Worm (Caenorhabditis elegans) whole organism, L3 larva: ENCODE measurements around the gene B0361.4.

Experiments
- ceh-9 ChIP-seq: sonication (generic microtip); optimal IDR thresholded peaks from 2 replicates; lab custom pipeline; 2018; ENCODE audit warnings: missing biosample characterization, missing genetic modification characterization
- daf-12 ChIP-seq: fragments of 150-350 bp; optimal IDR thresholded peaks from 2 replicates; lab custom pipeline; 2014; ENCODE audit warnings: missing biosample characterization, missing genetic modification reagents, missing genetic modification characterization
- elt-1 ChIP-seq: fragments of 150-350 bp; optimal IDR thresholded peaks from 2 replicates; lab custom pipeline; 2014; ENCODE audit warnings: missing biosample characterization, missing genetic modification characterization
- fos-1 ChIP-seq: fragments of 150-350 bp; optimal IDR thresholded peaks from 2 replicates; lab custom pipeline; 2014; ENCODE audit warnings: missing biosample characterization, missing genetic modification characterization
- lin-39 ChIP-seq: fragments of 150-350 bp; optimal IDR thresholded peaks from 2 replicates; lab custom pipeline; 2018; ENCODE audit warnings: missing biosample characterization, missing genetic modification reagents, missing genetic modification characterization
- pqm-1 ChIP-seq: fragments of 150-350 bp; optimal IDR thresholded peaks from 2 replicates; lab custom pipeline; 2017; ENCODE audit warnings: missing biosample characterization, missing genetic modification characterization, inconsistent platforms
- tbx-2 ChIP-seq: sonication (generic microtip); optimal IDR thresholded peaks from 2 replicates; lab custom pipeline; 2016; ENCODE audit warnings: mild to moderate bottlenecking, missing genetic modification characterization, missing compliant biosample characterization
- unc-62 ChIP-seq: fragments of 150-350 bp; sonication (generic microtip); optimal IDR thresholded peaks from 4 replicates; lab custom pipeline; 2014; ENCODE audit warnings: missing biosample characterization, missing genetic modification reagents, missing genetic modification characterization
- ztf-4 ChIP-seq: fragments of 150-350 bp; optimal IDR thresholded peaks from 2 replicates; lab custom pipeline; 2014; ENCODE audit warnings: missing biosample characterization, missing genetic modification characterization

- TF ChIP-seq elt-1 (peak; percentile 83), daf-12 (no peak), ztf-4 (tag; lab: Kevin White, UChicago) (no peak), unc-62 (no peak), lin-39 (tag; lab: Kevin White, UChicago) (no peak), tbx-2 (tag; lab: Kevin White, UChicago) (no peak), fos-1 (tag; lab: Kevin White, UChicago) (no peak), ceh-9 (tag; lab: Kevin White, UChicago) (no peak), pqm-1 (tag; lab: Kevin White, UChicago) (no peak)
Observed at ce11 chrIII:7301668-7302067, 42.9 kb downstream of the B0361.4 start.
